Fruit fly (Drosophila melanogaster): ENCODE results near the gene Mettl3.
A peak's percentile ranks its signal among the peaks of the same experiment; 100 is the strongest.

The Mettl3 gene

dm6 chr3R:24047998-24048511 is 16.1 kb downstream of the Mettl3 start, which contains the start of gene Rox8 (continued):
- peak; percentile 45 for TF ChIP-seq Hsf (GFP tag; optimal IDR thresholded peaks at IDR 0.05)
- TF ChIP-seq Dek (tag; optimal IDR thresholded peaks at IDR 0.05), result peak; percentile 31
- TF ChIP-seq CG18262 (tag; optimal IDR thresholded peaks at IDR 0.05), result peak; percentile 25
- peak; percentile 29 for TF ChIP-seq CG4424 (GFP tag; optimal IDR thresholded peaks at IDR 0.05)
- peak; percentile 28; the same call in 1 of the 2 replicates for TF ChIP-seq onecut (GFP tag; IDR thresholded peaks at IDR 0.05)
- peak; percentile 6 for TF ChIP-seq CG17912 (GFP tag; optimal IDR thresholded peaks at IDR 0.05)
- TF ChIP-seq CG15073 (GFP tag; optimal IDR thresholded peaks at IDR 0.05), result no peak
- TF ChIP-seq CG10267 (tag; optimal IDR thresholded peaks at IDR 0.05), result peak; percentile 62
- peak; percentile 54 for TF ChIP-seq nerfin-1 (tag; optimal IDR thresholded peaks at IDR 0.05)
- no peak for TF ChIP-seq hth (optimal IDR thresholded peaks at IDR 0.05)
- peak; percentile 46 for TF ChIP-seq mam (GFP tag; optimal IDR thresholded peaks at IDR 0.05)
- peak; percentile 20 for TF ChIP-seq CG11723 (GFP tag; optimal IDR thresholded peaks at IDR 0.05)
- TF ChIP-seq tup (GFP tag; optimal IDR thresholded peaks at IDR 0.05), result peak; percentile 10
- TF ChIP-seq NC2α (GFP tag; optimal IDR thresholded peaks at IDR 0.05), result no peak
- peak; percentile 28 for TF ChIP-seq pho (GFP tag; optimal IDR thresholded peaks at IDR 0.05)
- TF ChIP-seq CG9932 (GFP tag; IDR thresholded peaks at IDR 0.05), result peak; percentile 46
- no peak for TF ChIP-seq pnt (GFP tag; optimal IDR thresholded peaks at IDR 0.05)
- TF ChIP-seq sr (GFP tag; IDR thresholded peaks at IDR 0.05), result no peak
- peak; percentile 39 for TF ChIP-seq HLH54F (GFP tag; optimal IDR thresholded peaks at IDR 0.05)
- TF ChIP-seq CG5953 (GFP tag; IDR thresholded peaks at IDR 0.05), result no peak
- peak; percentile 52; the same call in 1 of the 3 replicates for TF ChIP-seq CG34224 (GFP tag; IDR thresholded peaks at IDR 0.05; ENCODE audit: partially characterized antibody)
- TF ChIP-seq Atf3 (GFP tag; optimal IDR thresholded peaks at IDR 0.05), result peak; percentile 52
- no peak for TF ChIP-seq en (GFP tag; optimal IDR thresholded peaks at IDR 0.05)
- TF ChIP-seq CG10654 (GFP tag; optimal IDR thresholded peaks at IDR 0.05), result no peak
- TF ChIP-seq chm (GFP tag; IDR thresholded peaks at IDR 0.05), result no peak
- TF ChIP-seq CG32767 (GFP tag; IDR thresholded peaks at IDR 0.05), result no peak
- peak; percentile 56; the same call in 2 of the 3 replicates for TF ChIP-seq CG6791 (GFP tag; IDR thresholded peaks at IDR 0.05; ENCODE audit: partially characterized antibody)
- TF ChIP-seq zen2 (GFP tag; IDR thresholded peaks at IDR 0.05; ENCODE audit: partially characterized antibody), result peak; percentile 44; the same call in 2 of the 3 replicates
- peak; percentile 51 for TF ChIP-seq Fer2 (tag; optimal IDR thresholded peaks at IDR 0.05)
- TF ChIP-seq Doc2 (GFP tag; IDR thresholded peaks at IDR 0.05), result no peak
- no peak for TF ChIP-seq croc (GFP tag; conservative IDR thresholded peaks at IDR 0.05)
- no peak for TF ChIP-seq CG3407 (GFP tag; optimal IDR thresholded peaks at IDR 0.05)
- no peak for TF ChIP-seq Trl (optimal IDR thresholded peaks at IDR 0.05)
- TF ChIP-seq Trl (GFP tag; optimal IDR thresholded peaks at IDR 0.05), result peak; percentile 22
- TF ChIP-seq Neu2 (GFP tag; optimal IDR thresholded peaks at IDR 0.05; ENCODE audit: borderline replicate concordance), result peak; percentile 46
- TF ChIP-seq HLH4C (GFP tag; IDR thresholded peaks at IDR 0.05; ENCODE audit: partially characterized antibody), result peak; percentile 70
- peak; percentile 35; the same call in 1 of the 2 replicates for TF ChIP-seq seq (GFP tag; IDR thresholded peaks at IDR 0.05)
- TF ChIP-seq E2f2 (GFP tag; IDR thresholded peaks at IDR 0.05), result peak; percentile 57
- no peak for TF ChIP-seq CG10321 (GFP tag; IDR thresholded peaks at IDR 0.05)
- TF ChIP-seq CG17829 (tag; optimal IDR thresholded peaks at IDR 0.05), result peak; percentile 75
- TF ChIP-seq CG8290 (GFP tag; optimal IDR thresholded peaks at IDR 0.05), result peak; percentile 29
- TF ChIP-seq CG8290 (tag; optimal IDR thresholded peaks at IDR 0.05), result peak; percentile 30 to 46
- TF ChIP-seq CG1792 (GFP tag; optimal IDR thresholded peaks at IDR 0.05), result no peak
- peak; percentile 11 for TF ChIP-seq CG11398 (GFP tag; optimal IDR thresholded peaks at IDR 0.05)
- TF ChIP-seq CG9797 (GFP tag; optimal IDR thresholded peaks at IDR 0.05), result peak; percentile 61
- no peak for TF ChIP-seq maf-S (GFP tag; optimal IDR thresholded peaks at IDR 0.05)
- peak; percentile 63 for TF ChIP-seq Max (GFP tag; optimal IDR thresholded peaks at IDR 0.05)
- 0 out of 2 replicates have a peak, but pooled peaks have one; percentile 10 for TF ChIP-seq sob (GFP tag; IDR thresholded peaks at IDR 0.05)
- peak; percentile 47; the same call in 1 of the 3 replicates for TF ChIP-seq CG17361 (GFP tag; IDR thresholded peaks at IDR 0.05)
- TF ChIP-seq trem (tag; optimal IDR thresholded peaks at IDR 0.05), result peak; percentile 99
- TF ChIP-seq Ravus (GFP tag; IDR thresholded peaks at IDR 0.05), result no peak
- TF ChIP-seq knrl (GFP tag; IDR thresholded peaks at IDR 0.05; ENCODE audit: partially characterized antibody), result peak; percentile 47; the same call in 1 of the 3 replicates

Data from whole organism, embryonic.